Fruit fly (Drosophila melanogaster) whole organism, prepupa: ENCODE measurements around the gene Tep2.

Experiments used
- CG10669 ChIP-seq: fragments of 200-800 bp; sonication (Bioruptor generic); optimal IDR thresholded peaks from 3 replicates; lab custom pipeline; 2018; ENCODE audit warnings: missing biosample characterization, mild to moderate bottlenecking, missing genetic modification characterization, moderate library complexity
- CG11294 ChIP-seq: fragments of 200-800 bp; sonication (Bioruptor generic); IDR thresholded peaks from 2 replicates; pipeline ENCODE4 v1.3.6; 2022; ENCODE audit warnings: missing biosample characterization, missing genetic modification characterization
- CG15336 ChIP-seq: fragments of 200-800 bp; sonication (Bioruptor generic); IDR thresholded peaks from 2 replicates; pipeline ENCODE4 v1.3.6; 2022; ENCODE audit warnings: missing biosample characterization, missing genetic modification characterization
- CG1621 ChIP-seq: fragments of 200-800 bp; sonication (Bioruptor generic); optimal IDR thresholded peaks from 3 replicates; lab custom pipeline; 2018; ENCODE audit warnings: missing biosample characterization, mild to moderate bottlenecking, missing genetic modification characterization
- CG31627 ChIP-seq: fragments of 200-800 bp; sonication (Bioruptor generic); optimal IDR thresholded peaks from 3 replicates; lab custom pipeline; 2016; ENCODE audit warnings: missing biosample characterization, missing genetic modification characterization
- CG4318 ChIP-seq: fragments of 200-800 bp; sonication (Bioruptor generic); optimal IDR thresholded peaks from 3 replicates; lab custom pipeline; 2017; ENCODE audit warnings: missing biosample characterization, mild to moderate bottlenecking, missing genetic modification characterization
- CG6276 ChIP-seq: fragments of 200-800 bp; sonication (Bioruptor generic); optimal IDR thresholded peaks from 2 replicates; lab custom pipeline; 2017; ENCODE audit warnings: missing biosample characterization, mild to moderate bottlenecking, missing genetic modification characterization
- CG7368 ChIP-seq: fragments of 200-800 bp; sonication (Bioruptor generic); optimal IDR thresholded peaks from 3 replicates; lab custom pipeline; 2016; ENCODE audit warnings: missing biosample characterization, missing genetic modification characterization
- CG8119 ChIP-seq: fragments of 200-800 bp; sonication (Bioruptor generic); IDR thresholded peaks from 3 replicates; pipeline ENCODE4 v1.3.6; 2022; ENCODE audit warnings: missing biosample characterization, missing genetic modification characterization
- CG8319 ChIP-seq: fragments of 200-800 bp; sonication (Bioruptor generic); optimal IDR thresholded peaks from 3 replicates; lab custom pipeline; 2016; ENCODE audit warnings: missing biosample characterization, missing genetic modification characterization
- CG8632 ChIP-seq: fragments of 200-800 bp; sonication (Bioruptor generic); optimal IDR thresholded peaks from 3 replicates; lab custom pipeline; 2016; ENCODE audit warnings: missing biosample characterization, missing genetic modification characterization
- Eip75B ChIP-seq: fragments of 200-800 bp; sonication (Bioruptor generic); optimal IDR thresholded peaks from 3 replicates; lab custom pipeline; 2016; ENCODE audit warnings: missing biosample characterization, missing genetic modification characterization
- Eip78C ChIP-seq: fragments of 200-800 bp; sonication (Bioruptor generic); peaks from one replicate; lab custom pipeline; 2016; ENCODE audit warnings: missing biosample characterization, missing genetic modification characterization
- Eip93F ChIP-seq: fragments of 200-800 bp; sonication (Bioruptor generic); optimal IDR thresholded peaks from 2 replicates; lab custom pipeline; 2016; ENCODE audit warnings: missing biosample characterization, mild to moderate bottlenecking, missing genetic modification characterization
- Ets21C ChIP-seq: fragments of 200-800 bp; sonication (Bioruptor generic); optimal IDR thresholded peaks from 3 replicates; lab custom pipeline; 2016; ENCODE audit warnings: missing biosample characterization, missing genetic modification characterization
- Ets96B ChIP-seq: fragments of 200-800 bp; optimal IDR thresholded peaks from 2 replicates; lab custom pipeline; 2019; ENCODE audit warnings: missing biosample characterization, mild to moderate bottlenecking, missing genetic modification characterization, moderate library complexity
- Hr39 ChIP-seq: fragments of 200-800 bp; sonication (Bioruptor generic); optimal IDR thresholded peaks from 2 replicates; lab custom pipeline; 2016; ENCODE audit warnings: missing biosample characterization, missing genetic modification characterization
- OdsH ChIP-seq: fragments of 200-800 bp; sonication (Bioruptor generic); optimal IDR thresholded peaks from 3 replicates; lab custom pipeline; 2016; ENCODE audit warnings: missing biosample characterization, missing genetic modification characterization
- Smox ChIP-seq: fragments of 200-800 bp; sonication (Bioruptor generic); optimal IDR thresholded peaks from 3 replicates; lab custom pipeline; 2016; ENCODE audit warnings: missing biosample characterization, missing genetic modification characterization
- Sox102F ChIP-seq: fragments of 200-800 bp; sonication (Bioruptor generic); optimal IDR thresholded peaks from 2 replicates; lab custom pipeline; 2016; ENCODE audit warnings: missing biosample characterization, mild to moderate bottlenecking, missing genetic modification characterization
- Sox14 ChIP-seq: fragments of 200-800 bp; sonication (Bioruptor generic); optimal IDR thresholded peaks from 3 replicates; lab custom pipeline; 2016; ENCODE audit warnings: missing biosample characterization, missing genetic modification characterization
- dac ChIP-seq: fragments of 200-800 bp; sonication (Bioruptor generic); optimal IDR thresholded peaks from 2 replicates; lab custom pipeline; 2017; ENCODE audit warnings: missing biosample characterization, mild to moderate bottlenecking, missing genetic modification characterization
- dsx ChIP-seq: fragments of 200-800 bp; optimal IDR thresholded peaks from 3 replicates; lab custom pipeline; 2019; ENCODE audit warnings: missing biosample characterization, mild to moderate bottlenecking, missing genetic modification characterization, moderate library complexity; ENCODE audit not compliant: poor library complexity, severe bottlenecking
- eg ChIP-seq: fragments of 200-800 bp; sonication (Bioruptor generic); IDR thresholded peaks from 3 replicates; pipeline ENCODE4 v1.3.6; 2022; ENCODE audit warnings: missing biosample characterization, missing genetic modification characterization
- esn ChIP-seq: fragments of 200-800 bp; sonication (Bioruptor generic); optimal IDR thresholded peaks from 2 replicates; lab custom pipeline; 2016; ENCODE audit warnings: missing biosample characterization, mild to moderate bottlenecking, missing genetic modification characterization, moderate library complexity
- fd59A ChIP-seq: fragments of 200-800 bp; sonication (Bioruptor generic); optimal IDR thresholded peaks from 2 replicates; lab custom pipeline; 2017; ENCODE audit warnings: missing biosample characterization, mild to moderate bottlenecking, missing genetic modification characterization, missing genetic modification reagents
- fd85E ChIP-seq: fragments of 200-800 bp; sonication (Bioruptor generic); optimal IDR thresholded peaks from 3 replicates; lab custom pipeline; 2016; ENCODE audit warnings: missing biosample characterization, missing genetic modification characterization
- fkh ChIP-seq: fragments of 200-800 bp; sonication (Bioruptor generic); optimal IDR thresholded peaks from 3 replicates; lab custom pipeline; 2017; ENCODE audit warnings: missing biosample characterization, mild to moderate bottlenecking, missing genetic modification characterization, moderate library complexity
- net ChIP-seq: fragments of 200-800 bp; sonication (Bioruptor generic); optimal IDR thresholded peaks from 3 replicates; lab custom pipeline; 2016; ENCODE audit warnings: missing biosample characterization, missing genetic modification characterization
- spab ChIP-seq: fragments of 200-800 bp; sonication (Bioruptor generic); optimal IDR thresholded peaks from 2 replicates; lab custom pipeline; 2017; ENCODE audit warnings: missing biosample characterization, mild to moderate bottlenecking, missing genetic modification characterization, missing genetic modification reagents
- svp ChIP-seq: fragments of 200-800 bp; sonication (Bioruptor generic); peaks from one replicate; lab custom pipeline; 2016; ENCODE audit warnings: missing biosample characterization, missing genetic modification characterization
- vri ChIP-seq: fragments of 200-800 bp; sonication (Bioruptor generic); optimal IDR thresholded peaks from 3 replicates; lab custom pipeline; 2016; ENCODE audit warnings: missing biosample characterization, mild to moderate bottlenecking, missing genetic modification characterization

The Tep2 gene

DNA sequence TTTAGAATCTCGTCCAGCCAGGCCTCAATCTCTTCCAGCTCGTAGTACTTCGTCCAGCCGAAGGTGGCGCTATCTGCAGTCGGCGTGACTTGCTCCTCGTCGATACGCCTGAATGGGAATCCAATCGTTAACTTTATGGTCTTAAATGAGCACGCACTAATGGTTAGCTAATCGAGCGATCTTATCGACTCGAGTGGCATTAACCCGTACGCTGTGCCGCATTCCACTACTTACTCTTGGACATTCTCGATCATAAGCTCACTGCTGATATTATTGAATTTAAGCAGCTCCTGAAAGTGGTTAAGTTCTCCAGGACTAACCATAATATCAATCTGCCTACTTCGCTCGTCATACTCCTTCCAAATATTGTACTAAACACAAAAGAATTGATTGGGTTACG lies 11.0 kb downstream of the Tep2 start:
- TF ChIP-seq eg (GFP tag; lab: Robert Waterston, UW) = no peak
- no peak for TF ChIP-seq CG8632
- TF ChIP-seq CG7368 (GFP tag; lab: Kevin White, UChicago) = no peak
- TF ChIP-seq Eip78C (GFP tag; lab: Kevin White, UChicago) = no peak
- no peak for TF ChIP-seq Ets96B (tag; lab: Kevin White, UChicago)
- no peak for TF ChIP-seq Smox (GFP tag; lab: Kevin White, UChicago)
- no peak for TF ChIP-seq OdsH
- no peak for TF ChIP-seq fd59A (GFP tag; lab: Kevin White, UChicago)
- TF ChIP-seq CG1621 (tag; lab: Kevin White, UChicago) = no peak
- TF ChIP-seq dsx (GFP tag; lab: Kevin White, UChicago) = no peak
- no peak for TF ChIP-seq esn (GFP tag; lab: Kevin White, UChicago)
- no peak for TF ChIP-seq CG11294 (GFP tag; lab: Robert Waterston, UW)
- TF ChIP-seq Sox102F = no peak
- TF ChIP-seq CG8119 (GFP tag; lab: Robert Waterston, UW) = no peak
- no peak for TF ChIP-seq CG4318 (GFP tag; lab: Kevin White, UChicago)
- TF ChIP-seq CG6276 (GFP tag; lab: Kevin White, UChicago) = no peak

DNA sequence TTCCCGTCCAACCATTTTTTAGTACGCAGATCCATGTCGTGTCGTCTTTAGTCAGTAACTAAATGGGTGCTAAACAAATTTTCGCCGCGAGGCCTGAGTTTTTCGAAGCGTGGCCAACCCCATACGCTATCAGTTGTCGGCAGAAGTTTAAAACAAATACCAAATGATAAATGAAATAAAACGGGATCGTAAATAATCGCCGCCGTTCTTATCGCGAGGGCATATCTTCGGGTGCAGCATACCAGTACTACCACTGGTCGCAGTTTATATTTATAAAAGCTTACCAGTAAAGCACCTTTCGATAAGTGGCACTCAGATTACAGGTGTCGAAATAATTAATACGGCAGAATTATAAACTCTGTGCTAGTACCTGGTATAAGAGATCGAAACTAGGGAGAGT lies 16.1 kb downstream of the Tep2 start:
- TF ChIP-seq vri = peak; percentile 53
- TF ChIP-seq Hr39 (GFP tag; lab: Kevin White, UChicago) = no peak
- TF ChIP-seq svp = peak; percentile 15

DNA sequence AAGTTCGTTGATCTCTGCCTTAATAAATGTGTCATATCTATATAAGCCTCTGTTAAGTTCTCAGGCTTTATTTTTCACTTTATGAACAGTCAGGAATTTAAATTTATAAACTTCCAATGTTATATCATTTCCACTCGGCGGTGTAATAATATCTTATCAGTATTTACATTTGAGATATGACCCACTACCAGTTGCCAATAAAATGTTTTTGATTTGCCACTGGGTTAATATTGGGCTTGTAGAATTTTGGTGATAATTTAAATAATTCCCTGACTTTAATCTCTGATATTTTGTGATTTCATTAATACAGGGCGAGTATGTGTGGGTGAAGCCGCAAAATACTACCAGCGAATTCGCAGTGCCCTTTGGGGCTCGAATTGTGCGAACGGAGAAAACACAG lies 21.1 kb downstream of the Tep2 start:
- no peak for TF ChIP-seq esn (GFP tag; lab: Kevin White, UChicago)
- TF ChIP-seq svp = no peak
- TF ChIP-seq net (GFP tag; lab: Kevin White, UChicago) = no peak
- peak; percentile 0 for TF ChIP-seq vri
- TF ChIP-seq, all 60 proteins: peak for 1

DNA sequence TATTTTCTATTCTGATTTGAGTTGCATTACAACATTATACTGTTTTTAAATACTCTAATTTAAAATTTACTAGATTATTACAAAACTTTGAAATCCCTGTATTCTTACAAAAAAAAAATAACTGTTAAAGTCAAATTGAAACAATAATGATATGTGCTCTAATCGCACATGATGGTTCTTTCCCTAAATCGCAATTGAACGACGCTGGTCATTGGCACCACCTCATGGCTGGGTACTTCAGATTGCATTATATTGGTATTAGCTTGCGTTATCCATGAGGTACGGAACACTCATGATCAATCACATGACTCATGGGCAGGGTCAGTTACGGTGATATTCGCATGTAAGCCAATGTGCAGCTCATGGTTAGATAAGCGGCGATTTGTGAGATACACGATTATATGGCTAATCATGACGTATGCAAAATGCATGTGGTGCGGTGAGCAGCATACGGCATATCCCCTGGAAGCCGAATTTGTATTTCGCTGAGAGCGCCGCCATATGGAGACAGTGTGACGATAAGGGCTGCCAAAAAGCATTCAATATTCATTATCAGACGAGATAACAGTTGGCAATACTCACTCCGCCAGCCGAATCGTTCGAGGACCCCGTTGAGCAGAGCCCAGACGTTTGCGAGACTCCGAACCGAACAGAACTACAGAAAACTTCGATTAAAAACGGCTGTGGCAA lies 23.2 kb downstream of the Tep2 start:
- TF ChIP-seq CG31627 (GFP tag; lab: Kevin White, UChicago) = no peak
- peak; percentile 50 for TF ChIP-seq Eip93F (GFP tag; lab: Kevin White, UChicago)
- TF ChIP-seq CG8632 = no peak
- no peak for TF ChIP-seq CG10669 (GFP tag; lab: Kevin White, UChicago)
- TF ChIP-seq fkh (GFP tag; lab: Kevin White, UChicago) = no peak
- no peak for TF ChIP-seq Ets96B (tag; lab: Kevin White, UChicago)
- TF ChIP-seq vri = peak; percentile 92
- peak; percentile 10 for TF ChIP-seq Eip78C (GFP tag; lab: Kevin White, UChicago)
- TF ChIP-seq svp = peak; percentile 74
- TF ChIP-seq Ets21C = no peak
- no peak for TF ChIP-seq spab

DNA sequence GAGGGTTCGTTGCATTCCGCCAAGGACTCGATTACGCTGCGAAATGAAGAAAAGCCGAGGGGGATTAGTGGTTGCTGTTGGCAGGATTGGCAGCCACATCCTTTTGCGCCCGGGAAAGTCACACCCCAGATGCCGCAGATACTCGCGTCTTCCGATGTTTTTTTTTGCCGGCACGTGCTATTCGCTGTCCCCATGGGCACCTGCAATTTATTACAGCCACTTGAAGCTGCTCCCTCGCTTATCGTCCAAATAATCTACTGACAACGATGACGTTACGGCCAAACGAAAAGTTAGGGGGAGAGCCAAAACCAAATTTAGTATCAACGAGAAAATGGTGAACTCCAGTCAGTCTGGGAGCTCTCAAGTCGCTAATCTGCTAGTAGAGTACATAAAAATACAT lies 24.4 kb downstream of the Tep2 start:
- TF ChIP-seq spab (no peak), Sox14 (GFP tag; lab: Kevin White, UChicago) (no peak), Smox (GFP tag; lab: Kevin White, UChicago) (no peak), Eip75B (GFP tag; lab: Kevin White, UChicago) (no peak), Sox102F (no peak), CG15336 (GFP tag; lab: Robert Waterston, UW) (no peak), CG8319 (GFP tag; lab: Kevin White, UChicago) (no peak)

DNA sequence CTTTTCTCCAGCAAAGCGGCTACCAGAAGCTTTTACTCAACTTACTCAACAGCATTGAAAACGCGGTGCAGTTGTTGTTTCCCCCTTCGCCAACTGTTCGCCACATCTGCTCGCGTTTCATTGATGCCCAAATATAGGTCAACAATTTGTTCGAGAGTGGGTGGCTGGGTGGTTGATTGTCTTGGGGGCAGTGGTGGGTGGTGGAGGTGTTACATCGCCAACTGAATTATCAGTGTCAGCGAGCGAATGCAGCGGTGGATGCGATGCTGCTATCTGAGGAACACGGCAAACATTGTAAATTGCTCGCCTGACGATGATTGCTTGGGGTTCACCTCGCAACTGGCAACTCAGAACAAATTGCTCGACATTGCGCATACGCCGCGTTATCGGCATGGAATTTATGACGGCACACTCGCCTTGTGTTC lies 25.6 kb downstream of the Tep2 start:
- TF ChIP-seq svp (peak; percentile 77), Eip75B (GFP tag; lab: Kevin White, UChicago) (peak; percentile 22), Sox14 (GFP tag; lab: Kevin White, UChicago) (no peak), fd85E (GFP tag; lab: Kevin White, UChicago) (no peak), Eip78C (GFP tag; lab: Kevin White, UChicago) (peak; percentile 10), dac (GFP tag; lab: Kevin White, UChicago) (no peak)
